Fruit fly (Drosophila melanogaster): ENCODE data around the gene CG43760.

dm6 chr2L:15749313-15749712, 27.3 kb downstream of the CG43760 start:
- TF ChIP-seq CG11617 (GFP tag; optimal IDR thresholded peaks at IDR 0.05) = no peak
- TF ChIP-seq cnc (optimal IDR thresholded peaks at IDR 0.05) = no peak
- TF ChIP-seq kay (GFP tag; ENCODE audit: borderline replicate concordance) = no peak
- TF ChIP-seq toe (GFP tag; optimal IDR thresholded peaks at IDR 0.05) = no peak
- no peak for TF ChIP-seq CG1620 (GFP tag; optimal IDR thresholded peaks at IDR 0.05)
- TF ChIP-seq Hr96 (GFP tag; optimal IDR thresholded peaks at IDR 0.05) = no peak
- TF ChIP-seq CG12768 (GFP tag; optimal IDR thresholded peaks at IDR 0.05) = no peak
- no peak for TF ChIP-seq cic (GFP tag; optimal IDR thresholded peaks at IDR 0.05)
- no peak for TF ChIP-seq Crg-1 (GFP tag; optimal IDR thresholded peaks at IDR 0.05)
- no peak for TF ChIP-seq Mnt (GFP tag; optimal IDR thresholded peaks at IDR 0.05)
- TF ChIP-seq pad (GFP tag; optimal IDR thresholded peaks at IDR 0.05) = no peak
- no peak for TF ChIP-seq CG14711 (tag; optimal IDR thresholded peaks at IDR 0.05)
- TF ChIP-seq tj (GFP tag; optimal IDR thresholded peaks at IDR 0.05) = peak; percentile 99
